Worm (Caenorhabditis elegans): ENCODE data around the gene mltn-12.

Gene mltn-12

ce11 chrIV:8947146-8947545 lies 45.7 kb upstream of the mltn-12 start (continued):
- TF ChIP-seq hlh-17 (GFP tag; optimal IDR thresholded peaks at IDR 0.05; ENCODE audit: borderline replicate concordance), result no peak
- no peak for TF ChIP-seq nhr-85 (tag)
- TF ChIP-seq rnt-1 (tag; optimal IDR thresholded peaks at IDR 0.05), result peak; percentile 64
- peak; percentile 52 for TF ChIP-seq snu-23 (GFP tag; optimal IDR thresholded peaks at IDR 0.05)
- TF ChIP-seq aha-1 (tag; optimal IDR thresholded peaks at IDR 0.05), result no peak
- TF ChIP-seq mab-9 (GFP tag; IDR thresholded peaks at IDR 0.05), result no peak
- TF ChIP-seq F16B12.6 (tag; optimal IDR thresholded peaks at IDR 0.05), result no peak
- no peak for TF ChIP-seq Y116A8C.19 (tag; optimal IDR thresholded peaks at IDR 0.05; ENCODE audit: borderline replicate concordance)
- peak; percentile 47 for TF ChIP-seq mep-1 (tag; optimal IDR thresholded peaks at IDR 0.05)
- TF ChIP-seq nhr-77 (tag; optimal IDR thresholded peaks at IDR 0.05), result no peak
- no peak for TF ChIP-seq zag-1 (tag; optimal IDR thresholded peaks at IDR 0.05)
- TF ChIP-seq lin-35 (GFP tag; optimal IDR thresholded peaks at IDR 0.05), result no peak
- TF ChIP-seq pax-3 (tag; optimal IDR thresholded peaks at IDR 0.05), result peak; percentile 0
- no peak for TF ChIP-seq nhr-84 (tag; optimal IDR thresholded peaks at IDR 0.05)
- peak; percentile 30 for TF ChIP-seq unc-130 (tag; optimal IDR thresholded peaks at IDR 0.05)
- no peak for TF ChIP-seq nhr-12 (tag; optimal IDR thresholded peaks at IDR 0.05)
- TF ChIP-seq ets-5 (GFP tag; IDR thresholded peaks at IDR 0.05), result no peak

- TF ChIP-seq unc-98 (GFP tag; IDR thresholded peaks at IDR 0.05) (no peak), lsy-2 (tag; optimal IDR thresholded peaks at IDR 0.05) (peak; percentile 81 to 82), pax-3 (tag; optimal IDR thresholded peaks at IDR 0.05) (peak; percentile 65), ceh-63 (GFP tag; optimal IDR thresholded peaks at IDR 0.05) (no peak), tlp-1 (tag; optimal IDR thresholded peaks at IDR 0.05) (no peak), sup-37 (GFP tag; optimal IDR thresholded peaks at IDR 0.05) (no peak), lin-13 (GFP tag; optimal IDR thresholded peaks at IDR 0.05) (peak; percentile 22), vab-15 (tag; optimal IDR thresholded peaks at IDR 0.05) (peak; percentile 46), unc-62 (GFP tag; optimal IDR thresholded peaks at IDR 0.05) (no peak), nhr-11 (tag; optimal IDR thresholded peaks at IDR 0.05) (no peak), unc-30 (tag; optimal IDR thresholded peaks at IDR 0.05) (no peak), elt-3 (tag; optimal IDR thresholded peaks at IDR 0.05) (peak in 2 of 6 experiments; percentile 86 to 88), lin-15B (tag; optimal IDR thresholded peaks at IDR 0.05) (no peak), nhr-19 (GFP tag; conservative IDR thresholded peaks at IDR 0.05) (peak; percentile 80), mep-1 (tag; optimal IDR thresholded peaks at IDR 0.05) (peak; percentile 90), zip-4 (GFP tag; optimal IDR thresholded peaks at IDR 0.05) (no peak), ceh-82 (tag; optimal IDR thresholded peaks at IDR 0.05) (no peak), Y116A8C.19 (tag; optimal IDR thresholded peaks at IDR 0.05; ENCODE audit: borderline replicate concordance) (no peak), sox-4 (tag; optimal IDR thresholded peaks at IDR 0.05) (no peak), nhr-71 (tag; optimal IDR thresholded peaks at IDR 0.05) (peak; percentile 94), nhr-47 (tag; optimal IDR thresholded peaks at IDR 0.05) (peak; percentile 88), ets-5 (GFP tag; IDR thresholded peaks at IDR 0.05) (no peak), mdl-1 (tag; optimal IDR thresholded peaks at IDR 0.05) (peak in 1 of 2 experiments; percentile 99), nhr-12 (tag; optimal IDR thresholded peaks at IDR 0.05) (no peak), dpl-1 (GFP tag; optimal IDR thresholded peaks at IDR 0.05) (peak; percentile 23 to 70 (median 53)), irx-1 (tag; optimal IDR thresholded peaks at IDR 0.05) (peak; percentile 65), aly-2 (tag; optimal IDR thresholded peaks at IDR 0.05) (no peak), dsc-1 (tag; optimal IDR thresholded peaks at IDR 0.05) (no peak), lin-14 (GFP tag; optimal IDR thresholded peaks at IDR 0.05) (peak; percentile 95), C16A3.4 (tag; optimal IDR thresholded peaks at IDR 0.05) (peak; percentile 51), lin-39 (tag; optimal IDR thresholded peaks at IDR 0.05) (no peak), alr-1 (tag; optimal IDR thresholded peaks at IDR 0.05; ENCODE audit: borderline replicate concordance) (no peak), skn-1 (tag; optimal IDR thresholded peaks at IDR 0.05) (peak; percentile 68), nhr-85 (tag) (peak; percentile 100), fkh-4 (tag; optimal IDR thresholded peaks at IDR 0.05; ENCODE audit: borderline replicate concordance) (no peak), snpc-4 (tag; optimal IDR thresholded peaks at IDR 0.05) (peak; percentile 63), sptf-1 (tag; optimal IDR thresholded peaks at IDR 0.05) (no peak), swsn-7 (tag; optimal IDR thresholded peaks at IDR 0.05) (peak; percentile 70)
Measured at ce11 chrIV:8949078-8950039, 43.5 kb upstream of the mltn-12 start.

All from whole organism, L1 larva.